Worm (Caenorhabditis elegans) whole organism, young adult: Measurements from ENCODE around the gene Y7A9A.1.
A peak's percentile ranks its signal among the peaks of the same experiment; 100 is the strongest.

Experiments used
- B0261.1 ChIP-seq: sonication (generic microtip); optimal IDR thresholded peaks from 2 replicates; lab custom pipeline; 2016; ENCODE audit warnings: mild to moderate bottlenecking, missing genetic modification characterization, moderate library complexity, missing compliant biosample characterization
- F37B4.10 ChIP-seq: fragments of 200-800 bp; sonication (Bioruptor generic); IDR thresholded peaks from 2 replicates; pipeline ENCODE4 v1.3.6; 2022; ENCODE audit warnings: missing genetic modification characterization, missing compliant biosample characterization
- K11D2.4 ChIP-seq: fragments of 200-800 bp; sonication (Bioruptor generic); IDR thresholded peaks from 2 replicates; pipeline ENCODE4 v1.3.6; 2022; ENCODE audit warnings: missing genetic modification reagents, missing genetic modification characterization, missing compliant biosample characterization
- Y53F4B.3 ChIP-seq: fragments of 200-800 bp; sonication (Bioruptor generic); IDR thresholded peaks from 2 replicates; pipeline ENCODE4 v1.3.6; 2022; ENCODE audit warnings: missing genetic modification reagents, missing genetic modification characterization, missing compliant biosample characterization
- Y53G8AR.9 ChIP-seq: fragments of 200-800 bp; sonication (Bioruptor generic); conservative IDR thresholded peaks from 2 replicates; pipeline ENCODE4 v1.3.6; 2022; ENCODE audit warnings: missing genetic modification reagents, missing genetic modification characterization, missing compliant biosample characterization
- Y95B8A.8 ChIP-seq: fragments of 200-800 bp; sonication (Bioruptor generic); IDR thresholded peaks from 2 replicates; pipeline ENCODE4 v1.3.6; 2022; ENCODE audit warnings: missing genetic modification reagents, missing genetic modification characterization, missing compliant biosample characterization
- ZK185.1 ChIP-seq: sonication (generic microtip); optimal IDR thresholded peaks from 2 replicates; lab custom pipeline; 2016; ENCODE audit warnings: mild to moderate bottlenecking, missing genetic modification characterization, missing compliant biosample characterization; ENCODE audit not compliant: poor library complexity, severe bottlenecking
- ama-1 ChIP-seq, 3 experiments: fragments of 150-350 bp in 1 of 3; sonication (generic microtip) in 2 of 3; optimal IDR thresholded peaks; 2 replicates each; lab custom pipeline; 2014 to 2018; ENCODE audit warnings: missing biosample characterization in 2 of 3, missing genetic modification characterization in 2 of 3, missing genetic modification reagents in 2 of 3
- aptf-2 ChIP-seq: fragments of 200-800 bp; sonication (Bioruptor generic); conservative IDR thresholded peaks from 2 replicates; pipeline ENCODE4 v1.3.6; 2022; ENCODE audit warnings: missing genetic modification reagents, missing genetic modification characterization, missing compliant biosample characterization
- atf-7 ChIP-seq: sonication (generic microtip); optimal IDR thresholded peaks from 2 replicates; lab custom pipeline; 2017; ENCODE audit warnings: mild to moderate bottlenecking, missing genetic modification characterization, missing compliant biosample characterization
- bed-1 ChIP-seq: fragments of 200-800 bp; sonication (Bioruptor generic); IDR thresholded peaks from 2 replicates; pipeline ENCODE4 v1.3.6; 2022; ENCODE audit warnings: missing genetic modification reagents, missing genetic modification characterization, missing compliant biosample characterization
- cebp-1 ChIP-seq, 2 experiments: fragments of 200-800 bp in 1 of 2; sonication (Bioruptor generic) in 1 of 2; sonication (generic microtip) in 1 of 2; IDR thresholded peaks in 1 of 2; optimal IDR thresholded peaks in 1 of 2; 2 replicates each; pipeline versions ENCODE4 v1.3.6 to Lab custom; 2017 to 2022; ENCODE audit warnings: missing compliant biosample characterization in 2 of 2, missing genetic modification characterization in 2 of 2, mild to moderate bottlenecking in 1 of 2, missing genetic modification reagents in 1 of 2, moderate library complexity in 1 of 2
- egrh-3 ChIP-seq: fragments of 200-800 bp; sonication (Bioruptor generic); IDR thresholded peaks from 2 replicates; pipeline ENCODE4 v1.3.6; 2022; ENCODE audit warnings: missing genetic modification reagents, missing genetic modification characterization, missing compliant biosample characterization
- ekl-4 ChIP-seq: fragments of 200-800 bp; sonication (Bioruptor generic); IDR thresholded peaks from 2 replicates; pipeline ENCODE4 v1.3.6; 2022; ENCODE audit warnings: missing genetic modification reagents, missing genetic modification characterization, missing compliant biosample characterization
- ets-4 ChIP-seq: fragments of 200-800 bp; sonication (Bioruptor generic); optimal IDR thresholded peaks from 2 replicates; lab custom pipeline; 2018; ENCODE audit warnings: mild to moderate bottlenecking, missing genetic modification characterization, missing compliant biosample characterization
- gei-17 ChIP-seq: fragments of 200-800 bp; sonication (Bioruptor generic); optimal IDR thresholded peaks from 2 replicates; lab custom pipeline; 2018; ENCODE audit warnings: mild to moderate bottlenecking, missing genetic modification characterization, missing compliant biosample characterization
- him-1 ChIP-seq: sonication (generic microtip); optimal IDR thresholded peaks from 2 replicates; lab custom pipeline; 2016; ENCODE audit warnings: missing genotype, missing genetic modification reagents, missing genetic modification characterization, missing compliant biosample characterization
- hrde-1 ChIP-seq: sonication (generic microtip); optimal IDR thresholded peaks from 2 replicates; lab custom pipeline; 2016; ENCODE audit warnings: missing genetic modification characterization, mild to moderate bottlenecking, missing compliant biosample characterization, moderate library complexity, missing genotype, missing genetic modification reagents, borderline replicate concordance
- lin-54 ChIP-seq: fragments of 200-800 bp; sonication (Bioruptor generic); optimal IDR thresholded peaks from 2 replicates; lab custom pipeline; 2018; ENCODE audit warnings: mild to moderate bottlenecking, missing genetic modification characterization, missing compliant biosample characterization
- lir-1 ChIP-seq: fragments of 200-800 bp; sonication (Bioruptor generic); conservative IDR thresholded peaks from 2 replicates; pipeline ENCODE4 v1.3.6; 2022; ENCODE audit warnings: missing genetic modification reagents, missing genetic modification characterization, missing compliant biosample characterization
- madf-3 ChIP-seq: fragments of 200-800 bp; sonication (Bioruptor generic); IDR thresholded peaks from 2 replicates; pipeline ENCODE4 v1.3.6; 2022; ENCODE audit warnings: missing genetic modification reagents, missing genetic modification characterization, missing compliant biosample characterization
- mxl-1 ChIP-seq: sonication (generic microtip); optimal IDR thresholded peaks from 2 replicates; lab custom pipeline; 2016; ENCODE audit warnings: missing genetic modification characterization, missing compliant biosample characterization
- nfya-2 ChIP-seq: fragments of 200-800 bp; sonication (Bioruptor generic); IDR thresholded peaks from 2 replicates; pipeline ENCODE4 v1.3.6; 2022; ENCODE audit warnings: missing genetic modification reagents, missing genetic modification characterization, missing compliant biosample characterization
- nfyb-1 ChIP-seq: fragments of 200-800 bp; sonication (Bioruptor generic); IDR thresholded peaks from 2 replicates; pipeline ENCODE4 v1.3.6; 2022; ENCODE audit warnings: missing genetic modification reagents, missing genetic modification characterization, missing compliant biosample characterization
- nhr-120 ChIP-seq: fragments of 200-800 bp; sonication (Bioruptor generic); IDR thresholded peaks from 2 replicates; pipeline ENCODE4 v1.3.6; 2022; ENCODE audit warnings: missing genetic modification characterization, missing compliant biosample characterization
- nhr-27 ChIP-seq: fragments of 200-800 bp; sonication (Bioruptor generic); optimal IDR thresholded peaks from 2 replicates; lab custom pipeline; 2018; ENCODE audit warnings: mild to moderate bottlenecking, missing genetic modification characterization, moderate library complexity, missing compliant biosample characterization
- nhr-80 ChIP-seq: sonication (generic microtip); optimal IDR thresholded peaks from 2 replicates; lab custom pipeline; 2016; ENCODE audit warnings: missing genetic modification characterization, missing compliant biosample characterization
- nhr-90 ChIP-seq: sonication (generic microtip); optimal IDR thresholded peaks from 2 replicates; lab custom pipeline; 2016; ENCODE audit warnings: missing genotype, mild to moderate bottlenecking, missing genetic modification characterization, missing compliant biosample characterization
- pbrm-1 ChIP-seq: fragments of 200-800 bp; sonication (Bioruptor generic); IDR thresholded peaks from 2 replicates; pipeline ENCODE4 v1.3.6; 2022; ENCODE audit warnings: missing genetic modification reagents, missing genetic modification characterization, missing compliant biosample characterization
- rec-8 ChIP-seq, 2 experiments: sonication (generic microtip); optimal IDR thresholded peaks; 2 replicates each; lab custom pipeline; 2016; ENCODE audit warnings: mild to moderate bottlenecking in 2 of 2, missing genetic modification characterization in 2 of 2, missing genetic modification reagents in 2 of 2, missing genotype in 2 of 2, missing biosample characterization in 1 of 2, missing compliant biosample characterization in 1 of 2, moderate library complexity in 1 of 2
- rpc-1 ChIP-seq, 2 experiments: fragments of 150-350 bp in 1 of 2; sonication (generic microtip) in 1 of 2; optimal IDR thresholded peaks; 2 replicates each; lab custom pipeline; 2014 to 2018; ENCODE audit warnings: missing biosample characterization in 1 of 2, missing genetic modification characterization in 1 of 2, missing genetic modification reagents in 1 of 2, missing genotype in 1 of 2
- snpc-3.4 ChIP-seq: sonication (generic microtip); optimal IDR thresholded peaks from 2 replicates; lab custom pipeline; 2017; ENCODE audit warnings: missing genetic modification characterization, mild to moderate bottlenecking, missing compliant biosample characterization, antibody characterized with exemption, moderate library complexity, missing genotype, missing genetic modification reagents
- snpc-4 ChIP-seq, 5 experiments: fragments of 150-350 bp in 1 of 5; sonication (generic microtip) in 4 of 5; optimal IDR thresholded peaks; 2 replicates each; lab custom pipeline; 2014 to 2018; ENCODE audit warnings: missing genetic modification characterization in 5 of 5, missing biosample characterization in 3 of 5, antibody characterized with exemption in 2 of 5, mild to moderate bottlenecking in 2 of 5, missing compliant biosample characterization in 2 of 5, missing genotype in 2 of 5, moderate library complexity in 2 of 5, missing genetic modification reagents in 1 of 5
- tbp1 ChIP-seq: fragments of 200-800 bp; sonication (Bioruptor generic); optimal IDR thresholded peaks from 2 replicates; lab custom pipeline; 2018; ENCODE audit warnings: mild to moderate bottlenecking, missing genetic modification characterization, missing compliant biosample characterization
- tbx-9 ChIP-seq: sonication (generic microtip); optimal IDR thresholded peaks from 2 replicates; lab custom pipeline; 2016; ENCODE audit warnings: borderline replicate concordance, missing genetic modification characterization, inconsistent platforms, missing compliant biosample characterization
- tlf-1 ChIP-seq: fragments of 200-800 bp; sonication (Bioruptor generic); optimal IDR thresholded peaks from 2 replicates; lab custom pipeline; 2018; ENCODE audit warnings: mild to moderate bottlenecking, missing genetic modification characterization, missing compliant biosample characterization
- zim-3 ChIP-seq: sonication (generic microtip); optimal IDR thresholded peaks from 2 replicates; lab custom pipeline; 2017; ENCODE audit warnings: mild to moderate bottlenecking, missing genetic modification characterization, moderate library complexity, missing compliant biosample characterization
- ztf-18 ChIP-seq: sonication (generic microtip); optimal IDR thresholded peaks from 2 replicates; lab custom pipeline; 2016; ENCODE audit warnings: missing genotype, mild to moderate bottlenecking, missing genetic modification characterization, missing compliant biosample characterization
- ztf-26 ChIP-seq: sonication (generic microtip); optimal IDR thresholded peaks from 2 replicates; lab custom pipeline; 2017; ENCODE audit warnings: missing genetic modification characterization, missing compliant biosample characterization
- ztf-3 ChIP-seq: fragments of 200-800 bp; sonication (Bioruptor generic); optimal IDR thresholded peaks from 2 replicates; lab custom pipeline; 2018; ENCODE audit warnings: mild to moderate bottlenecking, missing genetic modification characterization, missing compliant biosample characterization
- ztf-6 ChIP-seq: fragments of 200-800 bp; sonication (Bioruptor generic); IDR thresholded peaks from 2 replicates; pipeline ENCODE4 v1.3.6; 2022; ENCODE audit warnings: missing genetic modification reagents, missing genetic modification characterization, missing compliant biosample characterization

Gene Y7A9A.1

ce11 chrIV:16170606-16171033 lies 26.2 kb upstream of the Y7A9A.1 start, which contains the start of gene gln-3:
Gene gln-3, minus strand, starts transcription at chrIV:16170678.
- no peak for TF ChIP-seq rpc-1 (optimal IDR thresholded peaks at IDR 0.05; lab: Kevin White, UChicago)
- no peak for TF ChIP-seq rpc-1 (tag; optimal IDR thresholded peaks at IDR 0.05; lab: Kevin White, UChicago)
- TF ChIP-seq cebp-1 (GFP tag; IDR thresholded peaks at IDR 0.05; lab: Robert Waterston, UW), result 0 out of 2 replicates have a peak, but pooled peaks have one; percentile 37
- TF ChIP-seq cebp-1 (tag; optimal IDR thresholded peaks at IDR 0.05; lab: Kevin White, UChicago), result peak; percentile 43
- peak; percentile 32 for TF ChIP-seq ztf-3 (GFP tag; lab: Kevin White, UChicago)
- TF ChIP-seq bed-1 (GFP tag; lab: Robert Waterston, UW), result no peak
- no peak for TF ChIP-seq tbx-9 (tag; lab: Kevin White, UChicago)
- peak; percentile 30 for TF ChIP-seq ztf-18 (tag; lab: Kevin White, UChicago)
- TF ChIP-seq lir-1 (GFP tag; lab: Robert Waterston, UW), result peak; percentile 23; the same call in 1 of the 2 replicates
- TF ChIP-seq nfya-2 (GFP tag; lab: Robert Waterston, UW), result no peak
- TF ChIP-seq gei-17 (GFP tag; lab: Kevin White, UChicago), result peak; percentile 37
- TF ChIP-seq ztf-26 (tag; lab: Kevin White, UChicago), result peak; percentile 48
- TF ChIP-seq nfyb-1 (GFP tag; lab: Robert Waterston, UW), result peak; percentile 39; the same call in 1 of the 2 replicates
- TF ChIP-seq atf-7 (tag; lab: Kevin White, UChicago), result peak; percentile 29
- no peak for TF ChIP-seq ekl-4 (GFP tag; lab: Robert Waterston, UW)
- no peak for TF ChIP-seq snpc-4 (GFP tag; optimal IDR thresholded peaks at IDR 0.05; lab: Kevin White, UChicago)
- TF ChIP-seq snpc-4 (tag; optimal IDR thresholded peaks at IDR 0.05; lab: Kevin White, UChicago), result peak in 2 of 4 experiments; percentile 19 to 31
- peak; percentile 14; the same call in 1 of the 2 replicates for TF ChIP-seq egrh-3
- TF ChIP-seq pbrm-1 (GFP tag; lab: Robert Waterston, UW), result peak; percentile 38; the same call in 1 of the 2 replicates
- TF ChIP-seq Y95B8A.8 (GFP tag; lab: Robert Waterston, UW), result 0 out of 2 replicates have a peak, but pooled peaks have one; percentile 6
- 0 out of 2 replicates have a peak, but pooled peaks have one; percentile 9 for TF ChIP-seq Y53G8AR.9 (GFP tag; lab: Robert Waterston, UW)
- TF ChIP-seq K11D2.4, result no peak
- no peak for TF ChIP-seq Y53F4B.3 (GFP tag; lab: Robert Waterston, UW)
- peak; percentile 13 for TF ChIP-seq nhr-90 (tag; lab: Kevin White, UChicago)
- TF ChIP-seq lin-54 (GFP tag; lab: Kevin White, UChicago), result peak; percentile 10
- peak; percentile 6 for TF ChIP-seq ama-1 (optimal IDR thresholded peaks at IDR 0.05; lab: Kevin White, UChicago)
- no peak for TF ChIP-seq ama-1 (GFP tag; optimal IDR thresholded peaks at IDR 0.05; lab: Kevin White, UChicago)
- peak; percentile 53 for TF ChIP-seq nhr-80 (tag; lab: Kevin White, UChicago)
- TF ChIP-seq nhr-27 (tag; lab: Kevin White, UChicago), result no peak
- no peak for TF ChIP-seq ets-4
- TF ChIP-seq zim-3 (tag; lab: Kevin White, UChicago), result no peak
- TF ChIP-seq tbp1 (GFP tag; lab: Kevin White, UChicago), result peak; percentile 44

- TF ChIP-seq mxl-1 (tag; lab: Kevin White, UChicago), result no peak
- TF ChIP-seq gei-17 (GFP tag; lab: Kevin White, UChicago), result no peak
- TF ChIP-seq aptf-2, result no peak
- no peak for TF ChIP-seq snpc-3.4 (tag; lab: Kevin White, UChicago)
- no peak for TF ChIP-seq hrde-1 (tag; lab: Kevin White, UChicago)
- no peak for TF ChIP-seq madf-3
- TF ChIP-seq ZK185.1 (tag; lab: Kevin White, UChicago), result no peak
- 0 out of 2 replicates have a peak, but pooled peaks have one; percentile 47 for TF ChIP-seq nfyb-1 (GFP tag; lab: Robert Waterston, UW)
- no peak for TF ChIP-seq snpc-4 (GFP tag; optimal IDR thresholded peaks at IDR 0.05; lab: Kevin White, UChicago)
- no peak for TF ChIP-seq snpc-4 (tag; optimal IDR thresholded peaks at IDR 0.05; lab: Kevin White, UChicago)
- no peak for TF ChIP-seq him-1 (tag; lab: Kevin White, UChicago)
- no peak for TF ChIP-seq rec-8 (tag; optimal IDR thresholded peaks at IDR 0.05; lab: Kevin White, UChicago)
- TF ChIP-seq nhr-120 (GFP tag; lab: Robert Waterston, UW), result no peak
- TF ChIP-seq tlf-1, result no peak
- TF ChIP-seq B0261.1 (tag; lab: Kevin White, UChicago), result no peak
- TF ChIP-seq ama-1 (optimal IDR thresholded peaks at IDR 0.05; lab: Kevin White, UChicago), result peak; percentile 27
- TF ChIP-seq ama-1 (GFP tag; optimal IDR thresholded peaks at IDR 0.05; lab: Kevin White, UChicago), result no peak
- TF ChIP-seq F37B4.10 (GFP tag; lab: Robert Waterston, UW), result no peak
- no peak for TF ChIP-seq ztf-6
Measured at ce11 chrIV:16171326-16171725, 25.5 kb upstream of the Y7A9A.1 start.
